Worm (Caenorhabditis elegans): ENCODE data around the gene scav-3.

DNA sequence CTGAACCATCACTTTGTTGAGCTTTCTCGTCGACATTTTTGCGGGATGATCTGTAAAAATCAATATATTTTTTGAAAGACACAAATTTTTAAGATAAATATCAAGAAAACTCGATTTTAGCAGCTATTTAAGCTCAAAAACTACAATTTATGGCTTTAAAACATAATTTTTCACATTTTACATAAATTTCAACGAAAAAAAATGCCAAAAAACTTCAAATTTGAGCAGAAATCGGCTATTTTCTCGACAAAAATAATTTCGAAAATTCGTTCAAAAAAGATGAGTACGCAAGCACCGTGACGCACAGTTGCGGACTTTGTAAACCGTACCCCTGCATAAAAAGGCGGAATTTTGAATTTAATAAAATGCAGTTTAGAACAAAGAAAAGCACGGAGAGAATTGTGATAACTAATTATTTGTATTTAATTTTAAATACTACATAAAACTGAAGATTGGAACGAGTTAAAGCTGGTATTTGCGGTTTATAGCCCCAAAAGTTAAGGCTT lies 27.0 kb downstream of the scav-3 start, which contains the start of gene snr-6:
- peak; percentile 13 for TF ChIP-seq ceh-48 (tag; optimal IDR thresholded peaks at IDR 0.05)
- peak; percentile 16 for TF ChIP-seq pqm-1 (tag; optimal IDR thresholded peaks at IDR 0.05)
- TF ChIP-seq ama-1 (optimal IDR thresholded peaks at IDR 0.05), result no peak
- TF ChIP-seq fkh-6 (tag; optimal IDR thresholded peaks at IDR 0.05), result no peak
- TF ChIP-seq eyg-1 (tag; optimal IDR thresholded peaks at IDR 0.05), result no peak
- TF ChIP-seq hlh-6 (tag; optimal IDR thresholded peaks at IDR 0.05), result no peak
- TF ChIP-seq pax-1 (tag; optimal IDR thresholded peaks at IDR 0.05), result peak; percentile 55
